Worm (Caenorhabditis elegans) whole organism, L4 larva: ENCODE data around the gene fbxb-81.

Experiments
- R02D3.7 ChIP-seq: fragments of 150-350 bp; sonication (generic microtip); optimal IDR thresholded peaks from 3 replicates; lab custom pipeline; 2014; ENCODE audit warnings: missing biosample characterization, missing genetic modification characterization
- aly-2 ChIP-seq: sonication (generic microtip); optimal IDR thresholded peaks from 2 replicates; lab custom pipeline; 2018; ENCODE audit warnings: missing biosample characterization, missing genetic modification characterization
- ama-1 ChIP-seq: fragments of 150-350 bp; optimal IDR thresholded peaks from 2 replicates; lab custom pipeline; 2014; ENCODE audit warnings: inconsistent platforms, mixed read lengths
- ces-1 ChIP-seq: fragments of 150-350 bp; sonication (generic microtip); optimal IDR thresholded peaks from 4 replicates; lab custom pipeline; 2014; ENCODE audit warnings: missing biosample characterization, missing genetic modification reagents, missing genetic modification characterization
- ctbp-1 ChIP-seq: fragments of 200-800 bp; sonication (Bioruptor generic); IDR thresholded peaks from 2 replicates; pipeline ENCODE4 v1.3.6; 2022; ENCODE audit warnings: missing genetic modification reagents, missing genetic modification characterization, missing compliant biosample characterization
- dpl-1 ChIP-seq: fragments of 150-350 bp; optimal IDR thresholded peaks from 2 replicates; lab custom pipeline; 2014; ENCODE audit warnings: missing biosample characterization, missing genetic modification reagents, missing genetic modification characterization
- egl-27 ChIP-seq: sonication (generic microtip); optimal IDR thresholded peaks from 3 replicates; lab custom pipeline; 2017; ENCODE audit warnings: missing biosample characterization, missing genetic modification reagents, missing genetic modification characterization
- fos-1 ChIP-seq: fragments of 150-350 bp; optimal IDR thresholded peaks from 2 replicates; lab custom pipeline; 2014; ENCODE audit warnings: missing biosample characterization, missing genetic modification characterization
- hif-1 ChIP-seq, 2 experiments: sonication (generic microtip); optimal IDR thresholded peaks; 2 replicates each; lab custom pipeline; 2016 to 2017; ENCODE audit warnings: missing compliant biosample characterization in 2 of 2, missing genetic modification characterization in 2 of 2, missing genetic modification reagents in 2 of 2, missing genotype in 2 of 2, mild to moderate bottlenecking in 1 of 2
- hlh-30 ChIP-seq: sonication (generic microtip); optimal IDR thresholded peaks from 2 replicates; lab custom pipeline; 2017; ENCODE audit warnings: antibody characterized with exemption, mild to moderate bottlenecking, missing genetic modification characterization, missing compliant biosample characterization; ENCODE audit not compliant: insufficient read depth
- lsy-2 ChIP-seq, 2 experiments: fragments of 150-350 bp in 1 of 2; sonication (generic microtip) in 1 of 2; optimal IDR thresholded peaks; 2 replicates each; lab custom pipeline; 2014 to 2017; ENCODE audit warnings: missing biosample characterization in 2 of 2, missing genetic modification characterization in 2 of 2
- nhr-11 ChIP-seq: fragments of 150-350 bp; optimal IDR thresholded peaks from 2 replicates; lab custom pipeline; 2014; ENCODE audit warnings: missing biosample characterization, missing genetic modification characterization
- nhr-76 ChIP-seq: fragments of 150-350 bp; optimal IDR thresholded peaks from 2 replicates; lab custom pipeline; 2014; ENCODE audit warnings: missing biosample characterization, missing genetic modification characterization
- zag-1 ChIP-seq: fragments of 150-350 bp; optimal IDR thresholded peaks from 2 replicates; lab custom pipeline; 2014; ENCODE audit warnings: missing biosample characterization, missing genetic modification characterization

DNA sequence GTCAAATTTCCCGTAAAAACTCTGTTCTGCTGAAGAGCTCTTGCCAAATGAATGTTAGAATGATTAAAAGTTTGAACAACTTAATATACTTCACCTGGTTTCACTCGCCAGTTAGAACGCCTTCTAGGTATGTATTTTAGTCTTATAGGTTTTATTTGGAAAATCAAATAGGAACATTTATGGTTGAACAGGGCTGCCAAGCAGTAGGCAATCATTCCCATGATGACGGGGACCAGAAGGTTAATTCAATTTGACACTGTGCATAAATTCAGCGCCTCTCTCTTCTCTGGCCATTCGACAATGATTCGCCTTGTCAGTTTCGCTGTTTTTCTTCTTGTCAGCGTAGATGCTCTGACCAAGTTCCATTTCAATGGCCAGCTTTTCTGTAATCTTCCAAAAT lies 41.1 kb upstream of the fbxb-81 start, which contains the start of gene F40G9.15:
- TF ChIP-seq ctbp-1 (GFP tag; lab: Robert Waterston, UW) = no peak
- no peak for TF ChIP-seq ces-1 (GFP tag; lab: Kevin White, UChicago)
- TF ChIP-seq nhr-76 (tag; lab: Kevin White, UChicago) = no peak
- no peak for TF ChIP-seq aly-2 (tag; lab: Kevin White, UChicago)
- no peak for TF ChIP-seq fos-1 (tag; lab: Kevin White, UChicago)
- no peak for TF ChIP-seq egl-27 (tag; lab: Kevin White, UChicago)
- TF ChIP-seq hif-1 (tag; optimal IDR thresholded peaks at IDR 0.05; lab: Kevin White, UChicago) = no peak
- TF ChIP-seq R02D3.7 (tag; lab: Kevin White, UChicago) = no peak
- TF ChIP-seq nhr-11 (tag; lab: Kevin White, UChicago) = no peak
- no peak for TF ChIP-seq ama-1 (lab: Kevin White, UChicago)
- TF ChIP-seq hlh-30 (tag; lab: Kevin White, UChicago) = no peak
- no peak for TF ChIP-seq dpl-1 (GFP tag; lab: Kevin White, UChicago)
- no peak for TF ChIP-seq zag-1 (tag; lab: Kevin White, UChicago)
- no peak for TF ChIP-seq lsy-2 (tag; optimal IDR thresholded peaks at IDR 0.05; lab: Kevin White, UChicago)
